Worm (Caenorhabditis elegans): Measurements from ENCODE around the gene lgc-52.

lgc-52 gene

ce11 chrIV:15234943-15235605, 849 bp upstream of the lgc-52 start, which contains the start of gene pkd-2:
pkd-2 (minus strand) TSS chrIV:15234993.
- no peak for TF ChIP-seq eyg-1 (tag; optimal IDR thresholded peaks at IDR 0.05)
- no peak for TF ChIP-seq ceh-9 (tag; optimal IDR thresholded peaks at IDR 0.05)
- TF ChIP-seq ceh-22 (tag; optimal IDR thresholded peaks at IDR 0.05) = no peak
- TF ChIP-seq tbx-2 (tag; optimal IDR thresholded peaks at IDR 0.05) = no peak
- no peak for TF ChIP-seq che-1 (tag; optimal IDR thresholded peaks at IDR 0.05)
- no peak for TF ChIP-seq hlh-13 (GFP tag; optimal IDR thresholded peaks at IDR 0.05)
- TF ChIP-seq madf-2 (tag; optimal IDR thresholded peaks at IDR 0.05) = no peak
- no peak for TF ChIP-seq sdc-2 (tag; optimal IDR thresholded peaks at IDR 0.05)
- no peak for TF ChIP-seq K02D7.2 (tag; optimal IDR thresholded peaks at IDR 0.05)
- TF ChIP-seq T23F11.4 (GFP tag; optimal IDR thresholded peaks at IDR 0.05) = no peak
- TF ChIP-seq ztf-16 (tag; optimal IDR thresholded peaks at IDR 0.05) = no peak
- no peak for TF ChIP-seq ref-2 (tag; optimal IDR thresholded peaks at IDR 0.05)
- TF ChIP-seq odd-2 (tag; optimal IDR thresholded peaks at IDR 0.05) = no peak
- no peak for TF ChIP-seq hlh-30 (tag; optimal IDR thresholded peaks at IDR 0.05; ENCODE audit: insufficient read depth)
- no peak for TF ChIP-seq nhr-232 (tag; optimal IDR thresholded peaks at IDR 0.05)
- TF ChIP-seq elt-2 (tag; optimal IDR thresholded peaks at IDR 0.05) = no peak
- no peak for TF ChIP-seq sox-2 (GFP tag; IDR thresholded peaks at IDR 0.05)
- TF ChIP-seq nfya-1 (tag; optimal IDR thresholded peaks at IDR 0.05) = no peak

ce11 chrIV:15245655-15246054, 9.7 kb downstream of the lgc-52 start, which contains the start of gene Y73F8A.36:
Y73F8A.36 (plus strand) TSS chrIV:15245955.
- TF ChIP-seq nfya-1 (tag; optimal IDR thresholded peaks at IDR 0.05) (no peak), tbx-7 (tag; optimal IDR thresholded peaks at IDR 0.05) (no peak)

ce11 chrIV:15251075-15251474, 15.2 kb downstream of the lgc-52 start:
- TF ChIP-seq eyg-1 (tag; optimal IDR thresholded peaks at IDR 0.05) (no peak), ama-1 (optimal IDR thresholded peaks at IDR 0.05) (no peak), elt-2 (tag; optimal IDR thresholded peaks at IDR 0.05) (no peak), sox-4 (tag; optimal IDR thresholded peaks at IDR 0.05) (no peak), hlh-6 (tag; optimal IDR thresholded peaks at IDR 0.05) (no peak), pat-9 (tag; optimal IDR thresholded peaks at IDR 0.05) (no peak), gmeb-2 (tag; optimal IDR thresholded peaks at IDR 0.05) (no peak), fkh-6 (tag; optimal IDR thresholded peaks at IDR 0.05) (no peak), fax-1 (tag; optimal IDR thresholded peaks at IDR 0.05) (no peak), odd-2 (tag; optimal IDR thresholded peaks at IDR 0.05) (no peak), lin-11 (tag; optimal IDR thresholded peaks at IDR 0.05) (no peak), hlh-15 (tag; optimal IDR thresholded peaks at IDR 0.05) (no peak)

ce11 chrIV:15252157-15252556, 16.2 kb downstream of the lgc-52 start, which contains the start of gene srj-42:
srj-42 (minus strand) TSS chrIV:15252257.
- no peak for TF ChIP-seq elt-4 (tag; optimal IDR thresholded peaks at IDR 0.05)
- TF ChIP-seq zip-5 (tag; optimal IDR thresholded peaks at IDR 0.05) = no peak
- TF ChIP-seq C08G9.2 (tag; optimal IDR thresholded peaks at IDR 0.05) = no peak
- TF ChIP-seq lim-6 (tag; optimal IDR thresholded peaks at IDR 0.05) = no peak
- no peak for TF ChIP-seq K02D7.2 (tag; optimal IDR thresholded peaks at IDR 0.05)
- TF ChIP-seq hlh-6 (tag; optimal IDR thresholded peaks at IDR 0.05) = no peak
- no peak for TF ChIP-seq ceh-24 (tag; optimal IDR thresholded peaks at IDR 0.05)
- no peak for TF ChIP-seq F13H6.1 (tag; optimal IDR thresholded peaks at IDR 0.05)
- TF ChIP-seq dve-1 (tag; optimal IDR thresholded peaks at IDR 0.05) = no peak
- TF ChIP-seq ceh-2 (tag; optimal IDR thresholded peaks at IDR 0.05) = no peak
- TF ChIP-seq ceh-31 (tag; optimal IDR thresholded peaks at IDR 0.05) = no peak
- no peak for TF ChIP-seq sox-4 (tag; optimal IDR thresholded peaks at IDR 0.05)
- TF ChIP-seq nhr-11 (tag; optimal IDR thresholded peaks at IDR 0.05) = no peak
- no peak for TF ChIP-seq K09A11.1 (tag; optimal IDR thresholded peaks at IDR 0.05; ENCODE audit: insufficient read depth)
- no peak for TF ChIP-seq ets-4 (tag; optimal IDR thresholded peaks at IDR 0.05)
- TF ChIP-seq fkh-10 (GFP tag; optimal IDR thresholded peaks at IDR 0.05) = no peak
- TF ChIP-seq nfya-1 (tag; optimal IDR thresholded peaks at IDR 0.05) = no peak

All from whole organism, late embryonic.